Worm (Caenorhabditis elegans): ENCODE data around the gene nhr-225.

nhr-225 gene

DNA sequence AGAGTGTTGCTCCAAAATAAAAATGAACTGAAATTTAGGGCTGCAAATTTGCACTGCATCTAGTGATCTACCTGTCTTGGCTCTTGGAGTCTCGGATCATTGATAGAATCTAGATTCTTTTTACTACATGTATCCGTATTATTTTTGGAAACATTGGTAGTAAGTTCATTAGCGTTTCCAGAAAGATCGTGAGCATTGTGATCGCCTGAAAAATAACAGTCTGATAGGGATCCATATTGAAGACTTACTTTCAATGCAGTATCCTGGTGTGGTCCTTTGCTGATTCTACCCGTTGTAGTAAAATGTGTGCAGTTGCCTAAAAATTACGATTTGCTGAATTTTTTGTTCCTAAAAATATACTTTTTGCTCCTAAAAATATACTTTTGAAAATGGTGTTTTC lies 16.1 kb upstream of the nhr-225 start:
- TF ChIP-seq pros-1 (tag; optimal IDR thresholded peaks at IDR 0.05): no peak
- no peak for TF ChIP-seq rnt-1 (tag; optimal IDR thresholded peaks at IDR 0.05)
- no peak for TF ChIP-seq T23F11.4 (GFP tag; optimal IDR thresholded peaks at IDR 0.05)
- TF ChIP-seq fkh-10 (GFP tag; optimal IDR thresholded peaks at IDR 0.05): no peak
- no peak for TF ChIP-seq ahr-1 (tag; optimal IDR thresholded peaks at IDR 0.05)
- TF ChIP-seq sox-4 (tag; optimal IDR thresholded peaks at IDR 0.05): no peak
- no peak for TF ChIP-seq fkh-6 (tag; optimal IDR thresholded peaks at IDR 0.05)
- no peak for TF ChIP-seq nfya-1 (tag; optimal IDR thresholded peaks at IDR 0.05)
- no peak for TF ChIP-seq fax-1 (tag; optimal IDR thresholded peaks at IDR 0.05)

ce11 chrV:2303775-2304174 lies 13.5 kb upstream of the nhr-225 start, which contains the start of gene irld-15:
Gene irld-15 (minus strand): TSS chrV:2303875.
- no peak for TF ChIP-seq ama-1 (optimal IDR thresholded peaks at IDR 0.05)
- no peak for TF ChIP-seq ceh-34 (tag; optimal IDR thresholded peaks at IDR 0.05)
- TF ChIP-seq hlh-6 (tag; optimal IDR thresholded peaks at IDR 0.05): no peak
- no peak for TF ChIP-seq C38D4.7 (GFP tag; optimal IDR thresholded peaks at IDR 0.05)
- no peak for TF ChIP-seq ets-4 (tag; optimal IDR thresholded peaks at IDR 0.05)
- TF ChIP-seq ceh-6 (GFP tag; optimal IDR thresholded peaks at IDR 0.05): no peak
- no peak for TF ChIP-seq mec-3 (tag; optimal IDR thresholded peaks at IDR 0.05; ENCODE audit: borderline replicate concordance)
- TF ChIP-seq K09A11.1 (tag; optimal IDR thresholded peaks at IDR 0.05; ENCODE audit: insufficient read depth): no peak
- no peak for TF ChIP-seq ceh-31 (tag; optimal IDR thresholded peaks at IDR 0.05)
- TF ChIP-seq elt-4 (tag; optimal IDR thresholded peaks at IDR 0.05): no peak
- TF ChIP-seq K02D7.2 (tag; optimal IDR thresholded peaks at IDR 0.05): no peak
- TF ChIP-seq zip-5 (tag; optimal IDR thresholded peaks at IDR 0.05): no peak
- no peak for TF ChIP-seq unc-55 (GFP tag; optimal IDR thresholded peaks at IDR 0.05)
- TF ChIP-seq T23F11.4 (GFP tag; optimal IDR thresholded peaks at IDR 0.05): no peak
- no peak for TF ChIP-seq ceh-19 (GFP tag; optimal IDR thresholded peaks at IDR 0.05)
- TF ChIP-seq tbx-7 (tag; optimal IDR thresholded peaks at IDR 0.05): no peak
- no peak for TF ChIP-seq dmd-4 (tag; optimal IDR thresholded peaks at IDR 0.05; ENCODE audit: borderline replicate concordance)
- no peak for TF ChIP-seq hlh-15 (tag; optimal IDR thresholded peaks at IDR 0.05)

DNA sequence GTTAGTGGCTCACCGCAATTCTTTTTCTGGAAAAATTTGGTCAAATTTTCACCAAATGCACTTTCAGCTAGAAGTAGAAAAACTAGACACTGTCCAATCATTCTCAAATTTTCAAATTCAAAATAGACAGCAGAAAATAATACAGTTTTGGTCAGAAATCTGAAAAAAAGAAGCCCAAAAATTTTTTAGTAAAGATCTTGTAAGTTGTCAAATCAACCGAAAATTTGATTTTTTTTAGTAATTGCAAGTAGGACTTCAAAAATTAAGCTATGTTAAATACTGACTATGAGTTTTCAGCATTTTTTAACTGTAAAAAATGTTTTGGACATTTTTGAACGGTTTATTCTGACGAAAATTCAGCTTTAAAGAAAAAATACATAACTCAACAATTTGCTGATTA lies 10.6 kb upstream of the nhr-225 start, which contains the start of gene Y19D10B.8:
TSS of gene Y19D10B.8 (minus strand) at position 101 of the 400 bp plus-strand sequence.
- TF ChIP-seq eyg-1 (tag; optimal IDR thresholded peaks at IDR 0.05): no peak
- TF ChIP-seq ahr-1 (tag; optimal IDR thresholded peaks at IDR 0.05): no peak
- no peak for TF ChIP-seq K02D7.2 (tag; optimal IDR thresholded peaks at IDR 0.05)
- no peak for TF ChIP-seq elt-2 (tag; optimal IDR thresholded peaks at IDR 0.05)
- TF ChIP-seq ref-2 (tag; optimal IDR thresholded peaks at IDR 0.05): no peak
- no peak for TF ChIP-seq ceh-22 (tag; optimal IDR thresholded peaks at IDR 0.05)
- TF ChIP-seq hlh-13 (GFP tag; optimal IDR thresholded peaks at IDR 0.05): no peak
- TF ChIP-seq hlh-30 (tag; optimal IDR thresholded peaks at IDR 0.05; ENCODE audit: insufficient read depth): no peak
- TF ChIP-seq fkh-6 (tag; optimal IDR thresholded peaks at IDR 0.05): no peak
- TF ChIP-seq C38D4.7 (GFP tag; optimal IDR thresholded peaks at IDR 0.05): no peak
- TF ChIP-seq ceh-9 (tag; optimal IDR thresholded peaks at IDR 0.05): no peak
- no peak for TF ChIP-seq gmeb-2 (tag; optimal IDR thresholded peaks at IDR 0.05)
- no peak for TF ChIP-seq K09A11.1 (tag; optimal IDR thresholded peaks at IDR 0.05; ENCODE audit: insufficient read depth)
- TF ChIP-seq F13H6.1 (tag; optimal IDR thresholded peaks at IDR 0.05): no peak
- no peak for TF ChIP-seq zip-5 (tag; optimal IDR thresholded peaks at IDR 0.05)
- TF ChIP-seq unc-3 (GFP tag; conservative IDR thresholded peaks at IDR 0.05): no peak
- no peak for TF ChIP-seq unc-3 (tag; optimal IDR thresholded peaks at IDR 0.05)
- TF ChIP-seq mec-3 (tag; optimal IDR thresholded peaks at IDR 0.05; ENCODE audit: borderline replicate concordance): no peak
- no peak for TF ChIP-seq ceh-19 (GFP tag; optimal IDR thresholded peaks at IDR 0.05)
- no peak for TF ChIP-seq elt-4 (tag; optimal IDR thresholded peaks at IDR 0.05)
- TF ChIP-seq unc-86 (tag; optimal IDR thresholded peaks at IDR 0.05): no peak

DNA sequence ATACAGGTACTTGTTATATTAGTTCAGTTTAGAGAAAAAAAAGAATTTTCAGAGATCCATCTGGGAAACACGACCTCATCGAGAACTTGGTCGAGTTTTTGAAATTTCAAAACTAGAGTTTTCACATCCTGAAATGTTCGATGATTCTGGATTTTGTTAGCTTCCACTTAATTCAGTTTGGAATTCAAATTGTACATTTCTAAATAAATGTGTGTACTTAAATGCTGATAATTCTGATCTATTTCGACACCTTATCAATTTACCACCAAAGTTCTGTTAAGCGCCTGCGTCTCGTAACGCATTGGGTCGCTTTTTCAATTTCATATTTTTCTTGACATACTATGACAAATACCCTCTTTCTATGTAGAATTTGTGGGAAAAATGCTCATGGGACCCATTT lies 4.3 kb upstream of the nhr-225 start, which contains the start of gene nhr-226:
TSS of gene nhr-226 (plus strand) at position 301 of the 400 bp plus-strand sequence.
- TF ChIP-seq eyg-1 (tag; optimal IDR thresholded peaks at IDR 0.05): no peak
- no peak for TF ChIP-seq rnt-1 (tag; optimal IDR thresholded peaks at IDR 0.05)

Measured in whole organism, late embryonic.